Fruit fly (Drosophila melanogaster): Measurements from ENCODE around the gene mgl.

Gene mgl

DNA sequence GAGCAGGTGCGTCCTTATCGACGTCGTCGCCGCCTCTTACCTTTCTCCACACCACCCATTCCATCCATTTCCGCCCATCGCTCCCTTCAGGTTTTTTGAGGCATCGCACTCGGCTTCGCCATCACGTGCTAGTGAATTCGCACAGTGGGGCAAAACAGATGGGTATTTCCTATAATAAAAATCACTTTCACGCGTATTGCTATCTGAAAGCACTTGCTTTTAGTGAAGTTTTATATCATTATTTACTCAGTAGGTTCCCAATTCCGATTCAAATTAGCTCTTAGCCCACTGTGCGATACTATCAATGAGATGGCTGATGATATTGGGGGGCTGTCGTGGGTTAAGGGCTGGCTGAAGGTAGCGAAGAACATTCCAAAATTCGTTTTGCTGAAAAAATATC is 83.9 kb downstream of the mgl start (continued):
- TF ChIP-seq CG15073 (GFP tag; optimal IDR thresholded peaks at IDR 0.05), result no peak
- peak; percentile 35 for TF ChIP-seq CG10209 (GFP tag; optimal IDR thresholded peaks at IDR 0.05)
- peak; percentile 79 for TF ChIP-seq CG1603 (tag; optimal IDR thresholded peaks at IDR 0.05)
- no peak for TF ChIP-seq CG4617 (GFP tag; optimal IDR thresholded peaks at IDR 0.05; ENCODE audit: borderline replicate concordance)
- peak; percentile 60 for TF ChIP-seq NfI (GFP tag; optimal IDR thresholded peaks at IDR 0.05)
- peak; percentile 74 for TF ChIP-seq CG7839 (tag; optimal IDR thresholded peaks at IDR 0.05)
- TF ChIP-seq CG10274 (GFP tag; optimal IDR thresholded peaks at IDR 0.05), result peak; percentile 4
- TF ChIP-seq Adf1 (GFP tag; IDR thresholded peaks at IDR 0.05), result no peak
- TF ChIP-seq pzg (GFP tag; optimal IDR thresholded peaks at IDR 0.05), result no peak
- peak; percentile 75 for TF ChIP-seq CG12769 (tag; optimal IDR thresholded peaks at IDR 0.05)
- no peak for TF ChIP-seq Opbp (GFP tag; IDR thresholded peaks at IDR 0.05; ENCODE audit: partially characterized antibody)
- peak; percentile 88 for TF ChIP-seq CG18599 (GFP tag; optimal IDR thresholded peaks at IDR 0.05)
- TF ChIP-seq CG7556 (GFP tag; optimal IDR thresholded peaks at IDR 0.05), result peak; percentile 62
- TF ChIP-seq amos (GFP tag; IDR thresholded peaks at IDR 0.05; ENCODE audit: partially characterized antibody), result no peak
- TF ChIP-seq kah (GFP tag; optimal IDR thresholded peaks at IDR 0.05), result no peak
- TF ChIP-seq lmd (GFP tag; IDR thresholded peaks at IDR 0.05), result peak; percentile 71
- no peak for TF ChIP-seq Trl (optimal IDR thresholded peaks at IDR 0.05)
- peak; percentile 50 for TF ChIP-seq Trl (GFP tag; optimal IDR thresholded peaks at IDR 0.05)
- peak; percentile 53; the same call in 2 of the 3 replicates for TF ChIP-seq B-H1 (GFP tag; IDR thresholded peaks at IDR 0.05)
- TF ChIP-seq CG30403 (GFP tag; optimal IDR thresholded peaks at IDR 0.05), result peak; percentile 65
- TF ChIP-seq Vsx1 (GFP tag; optimal IDR thresholded peaks at IDR 0.05), result peak; percentile 9
- TF ChIP-seq croc (GFP tag; conservative IDR thresholded peaks at IDR 0.05), result peak; percentile 49; the same call in 2 of the 3 replicates
- peak; percentile 48 for TF ChIP-seq Side (GFP tag; optimal IDR thresholded peaks at IDR 0.05)
- TF ChIP-seq CG3407 (GFP tag; optimal IDR thresholded peaks at IDR 0.05), result peak; percentile 16
- TF ChIP-seq chif (GFP tag; optimal IDR thresholded peaks at IDR 0.05), result peak; percentile 52
- TF ChIP-seq CG1233 (GFP tag; optimal IDR thresholded peaks at IDR 0.05), result peak; percentile 67
- no peak for TF ChIP-seq sd (tag; optimal IDR thresholded peaks at IDR 0.05)
- peak; percentile 22 for TF ChIP-seq tx (GFP tag; optimal IDR thresholded peaks at IDR 0.05)
- peak; percentile 10 for TF ChIP-seq oc (tag; optimal IDR thresholded peaks at IDR 0.05)
- TF ChIP-seq HmgZ (tag; optimal IDR thresholded peaks at IDR 0.05), result no peak
- peak; percentile 29 for TF ChIP-seq pb (GFP tag; optimal IDR thresholded peaks at IDR 0.05)
- TF ChIP-seq CG16863 (GFP tag; optimal IDR thresholded peaks at IDR 0.05), result peak; percentile 56
- peak; percentile 62 for TF ChIP-seq ems (GFP tag; optimal IDR thresholded peaks at IDR 0.05)
- peak; percentile 1 for TF ChIP-seq CG4854 (GFP tag; optimal IDR thresholded peaks at IDR 0.05)
- TF ChIP-seq crp (GFP tag; optimal IDR thresholded peaks at IDR 0.05), result no peak
- no peak for TF ChIP-seq Kr (GFP tag; optimal IDR thresholded peaks at IDR 0.05)
- TF ChIP-seq BEAF-32 (GFP tag; optimal IDR thresholded peaks at IDR 0.05), result no peak
- peak; percentile 42 for TF ChIP-seq dmrt11E (tag; optimal IDR thresholded peaks at IDR 0.05)
- TF ChIP-seq eyg (GFP tag; optimal IDR thresholded peaks at IDR 0.05), result peak; percentile 31
- TF ChIP-seq Med (GFP tag), result no peak
- TF ChIP-seq CG6683 (GFP tag; optimal IDR thresholded peaks at IDR 0.05), result no peak
- no peak for TF ChIP-seq CG3163 (GFP tag; optimal IDR thresholded peaks at IDR 0.05)
- TF ChIP-seq CHES-1-like (GFP tag; optimal IDR thresholded peaks at IDR 0.05), result peak; percentile 7
- peak; percentile 50; the same call in 1 of the 2 replicates for TF ChIP-seq H2.0 (GFP tag; IDR thresholded peaks at IDR 0.05)
- no peak for TF ChIP-seq CG12236 (GFP tag; optimal IDR thresholded peaks at IDR 0.05)
- TF ChIP-seq CG11695 (GFP tag; IDR thresholded peaks at IDR 0.05), result peak; percentile 57; the same call in 2 of the 3 replicates
- no peak for TF ChIP-seq CG7271 (tag; optimal IDR thresholded peaks at IDR 0.05)
- TF ChIP-seq Lhr (GFP tag; optimal IDR thresholded peaks at IDR 0.05), result no peak
- TF ChIP-seq Mes4 (GFP tag; optimal IDR thresholded peaks at IDR 0.05), result no peak
- peak; percentile 21; the same call in 1 of the 2 replicates for TF ChIP-seq dimm (GFP tag; IDR thresholded peaks at IDR 0.05)

Measured in whole organism, embryonic.